Fruit fly (Drosophila melanogaster): ENCODE results near the gene CG11927.

DNA sequence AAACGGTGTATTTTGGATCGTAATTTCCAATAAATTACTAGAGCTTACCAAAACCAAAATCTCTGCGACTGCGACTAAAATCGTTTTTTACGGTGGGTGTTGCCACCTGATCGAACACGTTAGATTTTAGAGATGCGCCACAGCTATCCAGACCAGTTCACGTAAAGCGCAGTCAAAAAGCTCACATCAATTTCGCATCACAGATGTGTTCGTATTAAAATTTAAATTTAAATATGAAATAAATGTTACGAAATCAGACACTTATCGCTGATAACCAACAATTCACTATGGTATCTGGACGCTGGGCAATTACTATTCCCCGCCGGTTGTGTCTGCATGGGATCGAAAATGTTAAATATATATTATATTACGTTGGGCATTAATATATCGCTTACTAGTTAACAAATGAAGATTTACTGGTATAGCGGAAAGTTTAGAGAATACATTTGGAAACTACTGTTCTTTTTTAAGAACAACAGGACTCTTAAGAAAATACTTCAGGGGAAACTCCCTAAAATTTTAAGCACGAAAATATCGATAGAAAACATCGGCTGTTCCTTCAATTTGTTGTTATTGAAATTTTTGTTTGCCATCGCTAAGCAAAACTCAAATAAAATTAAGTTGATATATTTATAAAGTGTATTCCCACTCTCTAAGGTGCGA is at the start of gene CG11927, which contains the start of gene mxt:
- TF ChIP-seq HLH54F (GFP tag; optimal IDR thresholded peaks at IDR 0.05): peak; percentile 64
- TF ChIP-seq E2f2 (GFP tag; IDR thresholded peaks at IDR 0.05): peak; percentile 54; the same call in 1 of the 2 replicates
- TF ChIP-seq Antp (GFP tag; optimal IDR thresholded peaks at IDR 0.05): peak; percentile 22
- TF ChIP-seq psq (GFP tag; optimal IDR thresholded peaks at IDR 0.05): no peak
- no peak for TF ChIP-seq ewg (GFP tag; optimal IDR thresholded peaks at IDR 0.05)
- peak; percentile 90 for TF ChIP-seq Doc3 (GFP tag; IDR thresholded peaks at IDR 0.05; ENCODE audit: partially characterized antibody)
- TF ChIP-seq jing (GFP tag; optimal IDR thresholded peaks at IDR 0.05): no peak
- TF ChIP-seq CG9932 (GFP tag; IDR thresholded peaks at IDR 0.05): peak; percentile 85
- TF ChIP-seq ato (GFP tag; IDR thresholded peaks at IDR 0.05; ENCODE audit: partially characterized antibody): peak; percentile 58; the same call in 1 of the 2 replicates
- TF ChIP-seq stwl (tag; optimal IDR thresholded peaks at IDR 0.05): no peak
- TF ChIP-seq CG31365 (tag; optimal IDR thresholded peaks at IDR 0.05): no peak
